Worm (Caenorhabditis elegans): Measurements from ENCODE around the gene tbce-1.

tbce-1 gene

DNA sequence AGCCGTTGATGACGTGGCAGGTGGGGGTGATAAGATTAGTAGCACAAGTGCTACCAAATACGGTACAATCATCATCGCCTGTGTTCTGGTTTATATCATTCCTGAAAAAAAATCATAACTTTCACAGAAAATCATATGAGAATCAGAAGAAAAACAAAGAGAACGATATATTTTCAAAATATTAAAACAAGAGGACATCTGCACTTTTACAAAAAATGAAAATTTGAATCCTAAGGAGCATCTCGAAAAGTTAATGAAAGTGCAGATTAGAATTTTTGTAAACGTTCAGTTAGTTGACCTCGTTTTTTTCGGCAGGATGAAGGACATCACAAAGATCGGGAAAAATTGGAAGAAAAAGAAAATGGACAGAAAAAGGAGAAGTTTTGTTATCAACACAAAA, 18.4 kb downstream of the tbce-1 start, which contains the start of gene F35H10.10:
Gene F35H10.10, minus strand, starts transcription at position 101 of the 400 bp plus-strand sequence.
- TF ChIP-seq W03F9.2 (tag; optimal IDR thresholded peaks at IDR 0.05) (no peak), dao-5 (tag; optimal IDR thresholded peaks at IDR 0.05) (no peak), him-1 (tag; optimal IDR thresholded peaks at IDR 0.05) (no peak)

DNA sequence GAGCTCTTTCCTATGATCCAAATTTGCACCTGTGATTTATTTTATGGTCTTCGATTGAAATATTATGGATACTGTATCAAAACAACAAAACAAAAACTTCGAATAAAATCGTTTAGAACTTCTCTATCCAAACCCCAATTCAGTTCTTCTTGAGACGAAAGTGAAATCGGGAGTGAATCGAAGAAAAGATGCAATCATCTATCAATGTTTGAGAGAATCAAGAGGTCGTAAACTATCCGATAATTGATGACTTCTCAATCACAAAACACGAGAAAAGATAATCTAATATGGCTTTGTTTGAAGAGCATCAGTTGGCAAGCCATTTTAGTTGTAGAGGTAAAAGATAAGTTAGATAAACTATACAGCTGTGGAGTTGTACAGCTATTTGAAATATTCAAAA, 23.3 kb downstream of the tbce-1 start:
- TF ChIP-seq dao-5 (tag; optimal IDR thresholded peaks at IDR 0.05) (no peak), W03F9.2 (tag; optimal IDR thresholded peaks at IDR 0.05) (no peak), him-1 (tag; optimal IDR thresholded peaks at IDR 0.05) (no peak)

DNA sequence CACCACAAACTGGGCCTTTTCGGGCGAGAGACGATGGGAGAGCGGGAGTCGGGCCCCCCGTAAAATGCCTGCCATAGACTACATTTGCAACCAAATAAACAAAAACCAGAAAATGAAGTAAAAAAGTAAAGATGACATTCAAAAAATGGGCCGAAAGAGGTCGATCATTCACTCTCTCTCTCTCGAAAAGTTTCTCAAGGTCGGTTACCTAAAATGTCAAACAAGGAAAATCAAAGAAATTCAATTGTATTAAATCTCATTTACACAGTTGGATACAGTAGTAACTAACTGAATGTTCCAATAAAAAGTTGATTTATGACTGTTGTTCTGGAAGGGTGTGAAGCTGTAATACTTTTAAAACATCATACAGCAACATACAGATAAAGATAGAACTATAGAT, 24.3 kb downstream of the tbce-1 start:
- no peak for TF ChIP-seq dao-5 (tag; optimal IDR thresholded peaks at IDR 0.05)
- TF ChIP-seq him-1 (tag; optimal IDR thresholded peaks at IDR 0.05), result no peak

DNA sequence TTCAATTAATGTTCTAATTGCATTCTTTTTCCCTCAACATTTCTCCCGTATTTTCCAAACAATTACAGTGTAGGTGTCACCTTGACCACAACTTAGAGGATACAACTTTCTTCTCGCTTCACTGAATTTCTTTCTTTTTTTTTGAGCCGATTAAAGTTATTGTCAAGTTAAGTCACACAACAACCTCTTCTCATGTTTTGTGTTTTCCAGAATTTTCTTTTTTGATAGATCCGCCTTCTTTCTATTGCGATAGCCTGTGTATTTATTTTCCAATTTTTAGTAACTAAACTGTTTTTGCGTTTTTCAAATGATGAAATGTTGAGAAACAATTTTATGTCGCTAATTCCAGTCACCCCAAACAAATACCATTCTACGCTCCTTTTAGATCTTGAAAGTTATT, 31.2 kb downstream of the tbce-1 start, which contains the start of gene F35H10.3:
Gene F35H10.3, plus strand, starts transcription at position 301 of the 400 bp plus-strand sequence.
- TF ChIP-seq W03F9.2 (tag; optimal IDR thresholded peaks at IDR 0.05) (no peak), him-1 (tag; optimal IDR thresholded peaks at IDR 0.05) (no peak), dao-5 (tag; optimal IDR thresholded peaks at IDR 0.05) (no peak)

DNA sequence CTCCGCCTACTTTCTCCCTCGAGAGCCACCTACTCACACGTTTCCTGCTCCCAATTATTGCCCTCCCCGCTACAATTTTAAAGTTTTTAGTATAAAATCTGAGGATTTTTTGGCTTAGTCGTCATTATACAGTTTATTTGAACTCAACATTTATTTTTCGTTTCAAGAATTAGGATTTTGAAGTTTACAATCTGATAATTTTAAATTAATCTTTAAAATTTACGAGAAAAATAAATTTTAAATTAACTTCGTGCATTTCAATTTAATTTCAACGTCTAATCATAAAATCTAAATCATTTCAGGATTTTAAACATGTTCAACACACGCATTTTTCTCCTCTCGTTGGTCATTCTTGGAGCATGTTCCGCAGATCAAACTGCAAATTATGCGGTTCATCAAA, 34.4 kb downstream of the tbce-1 start, which contains the start of gene F35H10.2:
Gene F35H10.2, plus strand, starts transcription at position 301 of the 400 bp plus-strand sequence.
- TF ChIP-seq W03F9.2 (tag; optimal IDR thresholded peaks at IDR 0.05) (no peak), dao-5 (tag; optimal IDR thresholded peaks at IDR 0.05) (no peak), him-1 (tag; optimal IDR thresholded peaks at IDR 0.05) (no peak)

DNA sequence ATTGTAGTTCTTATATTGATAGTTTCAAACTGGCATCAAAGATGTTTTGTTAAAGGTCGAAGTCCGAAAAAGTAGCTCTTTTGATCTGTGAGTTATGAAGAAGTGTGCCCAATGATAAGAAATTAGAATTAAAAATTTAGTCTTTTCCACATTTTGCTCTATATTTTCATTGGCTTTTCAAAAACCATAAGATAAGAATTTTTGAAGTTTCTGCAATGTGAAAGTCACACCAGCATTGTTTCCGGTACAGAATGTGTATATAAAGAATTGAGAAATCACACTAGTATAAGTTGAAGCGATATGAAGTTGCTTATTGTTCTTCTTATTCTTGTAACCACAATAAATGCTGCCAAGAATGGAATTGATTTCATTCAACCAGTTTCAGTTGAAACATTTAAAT, 38.0 kb downstream of the tbce-1 start, which contains the start of gene lys-10:
Gene lys-10, plus strand, starts transcription at position 301 of the 400 bp plus-strand sequence.
- TF ChIP-seq dao-5 (tag; optimal IDR thresholded peaks at IDR 0.05), result no peak
- no peak for TF ChIP-seq W03F9.2 (tag; optimal IDR thresholded peaks at IDR 0.05)
- TF ChIP-seq him-1 (tag; optimal IDR thresholded peaks at IDR 0.05), result no peak

DNA sequence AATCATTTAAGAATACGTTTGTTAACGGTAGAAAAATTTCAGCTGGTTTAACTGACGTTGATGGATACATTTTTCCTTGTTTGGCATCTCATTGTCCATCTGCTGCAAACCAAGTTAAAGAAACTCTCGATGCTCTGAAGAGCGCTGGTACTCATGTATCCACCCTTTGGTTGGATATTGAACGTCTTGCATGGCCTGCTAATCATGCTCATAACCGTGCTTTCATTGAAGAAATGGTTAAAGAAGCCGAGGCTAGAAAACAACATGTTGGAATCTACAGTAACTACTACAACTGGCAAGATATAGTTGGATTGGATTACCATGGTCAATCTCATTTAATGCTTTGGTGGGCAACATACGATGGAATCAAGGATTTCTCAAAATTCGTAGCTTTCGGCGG, 38.5 kb downstream of the tbce-1 start:
- TF ChIP-seq dao-5 (tag; optimal IDR thresholded peaks at IDR 0.05) (no peak), him-1 (tag; optimal IDR thresholded peaks at IDR 0.05) (no peak), W03F9.2 (tag; optimal IDR thresholded peaks at IDR 0.05) (no peak)

DNA sequence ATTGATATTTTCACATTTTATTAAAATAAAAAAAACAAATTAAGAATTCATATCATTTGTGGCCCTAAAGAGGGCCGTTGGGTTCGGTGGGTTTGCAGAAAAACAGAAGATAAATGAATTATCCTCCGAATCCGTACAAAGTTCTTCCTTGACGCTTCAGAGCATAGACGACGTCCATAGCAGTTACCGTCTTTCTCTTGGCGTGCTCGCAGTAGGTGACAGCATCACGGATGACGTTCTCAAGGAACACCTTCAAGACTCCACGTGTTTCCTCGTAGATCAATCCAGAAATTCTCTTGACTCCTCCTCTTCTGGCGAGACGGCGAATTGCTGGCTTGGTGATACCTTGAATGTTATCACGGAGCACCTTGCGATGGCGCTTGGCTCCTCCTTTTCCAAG, 39.1 kb downstream of the tbce-1 start:
- TF ChIP-seq him-1 (tag; optimal IDR thresholded peaks at IDR 0.05), result no peak
- TF ChIP-seq W03F9.2 (tag; optimal IDR thresholded peaks at IDR 0.05), result no peak
- TF ChIP-seq dao-5 (tag; optimal IDR thresholded peaks at IDR 0.05), result no peak

DNA sequence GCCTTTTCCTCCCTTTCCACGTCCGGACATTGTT, 39.3 kb downstream of the tbce-1 start, which contains the start of gene his-31:
Gene his-31, minus strand, starts transcription at position 30 of the 34 bp plus-strand sequence.
- no peak for TF ChIP-seq him-1 (tag; optimal IDR thresholded peaks at IDR 0.05)
- TF ChIP-seq W03F9.2 (tag; optimal IDR thresholded peaks at IDR 0.05), result no peak
- no peak for TF ChIP-seq dao-5 (tag; optimal IDR thresholded peaks at IDR 0.05)

DNA sequence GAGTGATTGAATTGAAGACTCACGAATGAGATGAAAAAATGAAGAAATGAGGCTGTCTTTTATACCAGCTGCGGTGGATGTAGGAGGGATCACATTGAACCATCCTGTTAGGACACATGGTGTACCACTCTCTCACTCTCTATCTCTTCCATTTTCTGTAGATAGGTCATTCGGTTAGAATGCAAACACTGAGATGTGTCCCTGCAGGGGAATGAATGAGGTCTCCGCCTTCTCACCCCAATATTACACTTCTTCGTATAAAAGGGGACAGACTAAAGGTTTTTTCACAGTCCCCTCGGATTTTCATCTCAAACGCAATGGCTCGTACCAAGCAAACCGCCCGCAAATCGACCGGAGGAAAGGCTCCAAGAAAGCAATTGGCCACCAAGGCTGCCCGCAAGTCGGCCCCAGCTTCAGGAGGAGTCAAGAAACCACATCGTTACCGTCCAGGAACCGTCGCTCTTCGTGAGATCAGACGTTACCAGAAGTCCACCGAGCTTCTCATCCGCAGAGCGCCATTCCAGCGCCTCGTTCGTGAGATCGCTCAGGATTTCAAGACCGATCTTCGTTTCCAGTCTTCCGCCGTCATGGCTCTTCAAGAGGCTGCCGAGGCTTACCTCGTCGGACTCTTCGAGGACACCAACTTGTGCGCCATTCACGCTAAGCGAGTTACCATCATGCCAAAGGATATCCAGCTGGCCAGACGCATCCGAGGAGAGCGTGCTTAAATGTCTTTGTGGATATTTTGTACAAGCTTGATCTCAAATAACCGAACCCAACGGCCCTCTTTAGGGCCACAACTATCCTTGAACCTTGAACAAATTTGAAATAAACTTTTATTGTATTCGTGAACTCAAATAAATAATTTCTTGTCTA, 39.7 kb downstream of the tbce-1 start, which contains the start of gene his-32:
Gene his-32, plus strand, starts transcription at position 318 of the 876 bp plus-strand sequence.
- no peak for TF ChIP-seq W03F9.2 (tag; optimal IDR thresholded peaks at IDR 0.05)
- TF ChIP-seq dao-5 (tag; optimal IDR thresholded peaks at IDR 0.05), result no peak
- TF ChIP-seq him-1 (tag; optimal IDR thresholded peaks at IDR 0.05), result no peak

DNA sequence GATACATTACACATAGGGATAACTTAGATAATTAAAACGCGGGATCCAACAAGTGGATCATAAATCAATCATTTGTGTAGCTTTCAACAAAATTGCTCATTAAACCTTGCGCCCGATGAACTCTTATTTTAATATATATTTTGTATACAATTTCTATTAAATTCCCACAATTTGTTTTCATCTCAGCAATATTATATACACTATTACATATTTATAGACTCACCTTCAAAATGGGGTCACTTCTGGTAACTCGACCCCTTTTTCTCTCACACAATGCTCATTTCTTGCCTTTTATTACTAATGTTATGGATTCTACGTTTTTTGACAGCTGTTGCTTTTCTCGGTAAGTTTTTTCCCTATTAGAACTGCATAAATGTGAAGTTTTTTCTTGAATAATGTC, 45.1 kb downstream of the tbce-1 start, which contains the start of gene lgc-6:
Gene lgc-6, plus strand, starts transcription at position 301 of the 400 bp plus-strand sequence.
- TF ChIP-seq W03F9.2 (tag; optimal IDR thresholded peaks at IDR 0.05) (no peak), dao-5 (tag; optimal IDR thresholded peaks at IDR 0.05) (no peak), him-1 (tag; optimal IDR thresholded peaks at IDR 0.05) (no peak)

DNA sequence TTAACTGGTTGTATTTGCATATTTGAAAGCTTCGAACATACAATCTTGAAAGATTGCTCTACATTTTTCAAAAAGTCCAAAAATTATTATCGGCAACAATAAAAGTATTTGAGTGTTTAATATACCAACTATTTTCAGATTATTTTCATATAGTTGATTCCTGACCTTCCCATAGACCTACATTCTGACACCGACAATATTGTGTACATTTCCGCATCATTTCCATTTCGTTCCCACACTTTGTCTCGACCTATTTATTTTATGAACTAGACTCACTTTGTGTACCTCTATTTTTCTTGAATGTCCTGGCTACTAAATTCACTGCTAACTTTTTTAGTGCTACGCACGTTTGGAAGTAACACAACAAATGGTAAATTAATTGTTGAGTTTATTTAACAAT, 47.9 kb downstream of the tbce-1 start, which contains the start of gene lgc-5:
Gene lgc-5, plus strand, starts transcription at position 301 of the 400 bp plus-strand sequence.
- TF ChIP-seq him-1 (tag; optimal IDR thresholded peaks at IDR 0.05) (no peak), W03F9.2 (tag; optimal IDR thresholded peaks at IDR 0.05) (no peak)

DNA sequence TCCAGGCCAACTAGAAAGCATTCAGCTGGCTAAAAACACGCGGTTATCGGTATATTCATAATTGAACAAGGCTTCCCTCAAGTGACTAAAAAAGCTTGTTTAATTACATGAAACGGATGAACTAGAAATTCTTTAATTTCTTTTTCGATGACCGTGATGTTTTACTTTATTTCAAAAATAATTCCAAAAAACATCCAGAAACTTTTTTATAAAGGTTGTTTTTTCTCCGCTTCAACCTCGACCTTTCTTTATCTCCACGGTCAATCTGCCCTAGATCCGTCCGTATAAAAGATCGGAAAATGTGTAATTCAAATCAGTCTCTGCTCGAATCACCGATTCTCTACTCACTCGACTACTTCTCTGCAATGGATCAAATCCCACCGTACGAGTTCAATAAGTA, 51.0 kb downstream of the tbce-1 start, which contains the start of gene F17E9.5:
Gene F17E9.5, plus strand, starts transcription at position 301 of the 400 bp plus-strand sequence.
- TF ChIP-seq dao-5 (tag; optimal IDR thresholded peaks at IDR 0.05) (no peak), W03F9.2 (tag; optimal IDR thresholded peaks at IDR 0.05) (no peak), him-1 (tag; optimal IDR thresholded peaks at IDR 0.05) (no peak)

Measured in whole organism, L4/young adult.